Worm (Caenorhabditis elegans): ENCODE results near the gene F53F4.1.
A peak's percentile ranks its signal among the peaks of the same experiment; 100 is the strongest.

Gene F53F4.1

DNA sequence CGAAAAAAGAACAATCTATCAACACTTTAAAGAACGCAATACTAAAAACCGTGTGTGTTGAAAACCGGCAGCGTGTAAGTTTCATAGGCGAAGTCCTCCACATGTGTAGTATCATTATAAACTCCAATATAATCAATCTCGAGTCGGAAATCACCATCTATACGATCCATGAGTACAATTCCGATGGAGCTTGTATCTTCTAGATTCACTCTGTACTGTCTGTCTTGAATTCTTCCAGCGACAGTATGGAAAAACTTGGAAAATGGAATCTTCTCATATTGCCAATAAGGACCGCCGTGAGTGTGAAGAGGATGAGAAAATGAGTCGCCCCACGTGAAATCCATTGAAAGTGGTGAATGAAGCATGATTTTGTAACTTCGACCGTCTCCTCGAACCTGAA lies 17.6 kb upstream of the F53F4.1 start (continued):
- no peak for TF ChIP-seq grh-1 (GFP tag; IDR thresholded peaks at IDR 0.05)

DNA sequence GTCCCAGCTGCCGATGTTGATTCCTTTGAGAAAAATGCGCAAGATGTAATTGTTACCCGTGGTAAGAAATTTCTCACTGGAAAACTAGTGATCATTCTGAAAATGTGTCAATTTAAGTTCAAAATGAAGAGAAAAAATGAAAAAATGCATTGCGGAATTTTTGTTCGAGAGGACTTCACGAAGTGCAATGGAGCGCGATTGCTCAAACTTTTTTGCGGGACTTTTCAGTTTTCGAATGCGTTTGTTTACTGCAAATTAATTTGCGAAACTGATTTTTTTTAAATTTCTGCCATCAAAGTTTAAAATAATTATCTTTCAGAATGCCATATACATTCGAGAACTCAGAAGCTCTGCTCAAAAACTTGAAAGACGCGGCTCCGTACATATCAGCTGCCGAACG lies 16.1 kb upstream of the F53F4.1 start, which contains the start of the genes nuaf-1 and bir-2:
Gene nuaf-1, minus strand, starts transcription at position 98 of the 400 bp plus-strand sequence.
Gene bir-2, plus strand, starts transcription at position 318 of the 400 bp plus-strand sequence.
- no peak for TF ChIP-seq ceh-8 (GFP tag; optimal IDR thresholded peaks at IDR 0.05)
- peak in 2 of 6 experiments; percentile 25 to 65 for TF ChIP-seq elt-3 (tag; optimal IDR thresholded peaks at IDR 0.05)
- no peak for TF ChIP-seq nhr-11 (tag; optimal IDR thresholded peaks at IDR 0.05)
- no peak for TF ChIP-seq fkh-4 (tag; optimal IDR thresholded peaks at IDR 0.05; ENCODE audit: borderline replicate concordance)
- TF ChIP-seq fkh-10 (GFP tag; optimal IDR thresholded peaks at IDR 0.05): no peak
- no peak for TF ChIP-seq unc-30 (tag; optimal IDR thresholded peaks at IDR 0.05)
- no peak for TF ChIP-seq nhr-77 (tag; optimal IDR thresholded peaks at IDR 0.05)
- peak; percentile 26 for TF ChIP-seq egl-13 (tag; optimal IDR thresholded peaks at IDR 0.05)
- TF ChIP-seq nhr-20 (tag; optimal IDR thresholded peaks at IDR 0.05): peak; percentile 59
- TF ChIP-seq aly-2 (tag; optimal IDR thresholded peaks at IDR 0.05): no peak
- TF ChIP-seq nhr-28 (tag; optimal IDR thresholded peaks at IDR 0.05): no peak
- TF ChIP-seq unc-98 (GFP tag; IDR thresholded peaks at IDR 0.05): no peak
- TF ChIP-seq lin-39 (tag; optimal IDR thresholded peaks at IDR 0.05): no peak
- TF ChIP-seq unc-62 (GFP tag; optimal IDR thresholded peaks at IDR 0.05): no peak
- TF ChIP-seq zag-1 (tag; optimal IDR thresholded peaks at IDR 0.05): no peak
- peak; percentile 85 for TF ChIP-seq mep-1 (tag; optimal IDR thresholded peaks at IDR 0.05)
- TF ChIP-seq pqm-1 (tag; optimal IDR thresholded peaks at IDR 0.05): no peak
- no peak for TF ChIP-seq zip-4 (GFP tag; optimal IDR thresholded peaks at IDR 0.05)
- peak; percentile 27 for TF ChIP-seq pag-3 (tag; optimal IDR thresholded peaks at IDR 0.05; ENCODE audit: borderline replicate concordance, insufficient read depth)
- TF ChIP-seq unc-130 (tag; optimal IDR thresholded peaks at IDR 0.05): peak; percentile 62
- TF ChIP-seq mab-9 (GFP tag; IDR thresholded peaks at IDR 0.05): no peak
- TF ChIP-seq lsy-2 (tag; optimal IDR thresholded peaks at IDR 0.05): peak; percentile 70 to 74
- no peak for TF ChIP-seq hlh-4 (tag; optimal IDR thresholded peaks at IDR 0.05)
- TF ChIP-seq hlh-17 (GFP tag; optimal IDR thresholded peaks at IDR 0.05; ENCODE audit: borderline replicate concordance): no peak
- peak; percentile 50 for TF ChIP-seq nhr-90 (tag; optimal IDR thresholded peaks at IDR 0.05; ENCODE audit: poor library complexity)
- TF ChIP-seq elt-2 (tag; optimal IDR thresholded peaks at IDR 0.05): no peak
- peak; percentile 54 for TF ChIP-seq C16A3.4 (tag; optimal IDR thresholded peaks at IDR 0.05)
- TF ChIP-seq dpl-1 (GFP tag; optimal IDR thresholded peaks at IDR 0.05): peak; percentile 75 to 91 (median 85)
- TF ChIP-seq nhr-237 (tag; optimal IDR thresholded peaks at IDR 0.05): no peak
- TF ChIP-seq skn-1 (tag; optimal IDR thresholded peaks at IDR 0.05): peak; percentile 55
- peak; percentile 78 for TF ChIP-seq nhr-47 (tag; optimal IDR thresholded peaks at IDR 0.05)
- peak in 2 of 3 experiments; percentile 47 to 55 for TF ChIP-seq ceh-82 (tag; optimal IDR thresholded peaks at IDR 0.05)
- TF ChIP-seq grh-1 (GFP tag; IDR thresholded peaks at IDR 0.05): no peak
- TF ChIP-seq lir-3 (tag; optimal IDR thresholded peaks at IDR 0.05; ENCODE audit: poor library complexity): no peak
- no peak for TF ChIP-seq ceh-63 (GFP tag; optimal IDR thresholded peaks at IDR 0.05)
- TF ChIP-seq ztf-4 (tag; optimal IDR thresholded peaks at IDR 0.05): no peak
- TF ChIP-seq Y116A8C.19 (tag; optimal IDR thresholded peaks at IDR 0.05; ENCODE audit: borderline replicate concordance): no peak
- no peak for TF ChIP-seq sup-37 (GFP tag; optimal IDR thresholded peaks at IDR 0.05)
- TF ChIP-seq lin-35 (GFP tag; optimal IDR thresholded peaks at IDR 0.05): peak; percentile 78 to 90
- no peak for TF ChIP-seq ama-1 (optimal IDR thresholded peaks at IDR 0.05)
- TF ChIP-seq jun-1 (tag; optimal IDR thresholded peaks at IDR 0.05): peak; percentile 28
- TF ChIP-seq lin-15B (tag; optimal IDR thresholded peaks at IDR 0.05): peak; percentile 75
- TF ChIP-seq blmp-1 (tag; optimal IDR thresholded peaks at IDR 0.05): peak; percentile 38
- no peak for TF ChIP-seq alr-1 (tag; optimal IDR thresholded peaks at IDR 0.05; ENCODE audit: borderline replicate concordance)
- peak in 1 of 2 experiments; percentile 47 for TF ChIP-seq ztf-11 (tag; optimal IDR thresholded peaks at IDR 0.05)
- peak; percentile 54 for TF ChIP-seq nhr-19 (GFP tag; conservative IDR thresholded peaks at IDR 0.05)
- peak; percentile 57 for TF ChIP-seq xbp-1 (tag; optimal IDR thresholded peaks at IDR 0.05)
- TF ChIP-seq F16B12.6 (tag; optimal IDR thresholded peaks at IDR 0.05): peak; percentile 23
- TF ChIP-seq swsn-7 (tag; optimal IDR thresholded peaks at IDR 0.05): peak; percentile 63
- peak; percentile 88 for TF ChIP-seq rnt-1 (tag; optimal IDR thresholded peaks at IDR 0.05)

Measured in whole organism, L1 larva.